Worm (Caenorhabditis elegans): ENCODE data around the gene peli-1.

DNA sequence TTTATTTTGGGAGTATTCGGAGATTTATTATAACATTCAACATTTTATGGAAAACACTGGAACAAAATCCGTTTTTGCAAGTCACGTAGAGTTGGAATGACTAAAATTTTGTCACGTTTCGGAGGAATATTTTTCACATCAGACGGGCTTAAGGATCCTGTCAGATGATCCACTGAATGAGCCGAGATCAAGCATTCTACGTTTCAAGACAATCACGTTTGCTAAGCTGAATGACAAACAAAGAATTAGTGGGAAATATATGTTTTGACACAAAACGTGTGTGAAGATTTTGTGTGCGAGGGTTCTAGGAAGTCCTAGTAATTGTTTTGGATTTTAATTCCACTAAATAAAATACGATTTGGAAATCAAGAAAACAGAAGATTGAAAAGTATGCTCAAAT, 33.8 kb downstream of the peli-1 start:
- no peak for TF ChIP-seq unc-62 (GFP tag; optimal IDR thresholded peaks at IDR 0.05)
- TF ChIP-seq blmp-1 (tag; optimal IDR thresholded peaks at IDR 0.05) = no peak
- TF ChIP-seq mab-5 (tag; optimal IDR thresholded peaks at IDR 0.05) = no peak
- no peak for TF ChIP-seq nhr-28 (tag; optimal IDR thresholded peaks at IDR 0.05)
- no peak for TF ChIP-seq unc-120 (tag; optimal IDR thresholded peaks at IDR 0.05; ENCODE audit: poor library complexity, severe bottlenecking)
- TF ChIP-seq lin-13 (tag; optimal IDR thresholded peaks at IDR 0.05) = no peak
- no peak for TF ChIP-seq lin-32 (GFP tag; optimal IDR thresholded peaks at IDR 0.05)
- no peak for TF ChIP-seq nhr-76 (tag; optimal IDR thresholded peaks at IDR 0.05)
- TF ChIP-seq elt-1 (tag; optimal IDR thresholded peaks at IDR 0.05; ENCODE audit: borderline replicate concordance, insufficient read depth) = no peak
- TF ChIP-seq ham-2 (GFP tag; optimal IDR thresholded peaks at IDR 0.05) = no peak
- no peak for TF ChIP-seq ztf-11 (tag; optimal IDR thresholded peaks at IDR 0.05)
- no peak for TF ChIP-seq snpc-4 (tag; optimal IDR thresholded peaks at IDR 0.05)
- TF ChIP-seq pha-4 (tag; optimal IDR thresholded peaks at IDR 0.05) = no peak
- no peak for TF ChIP-seq nhr-237 (tag; optimal IDR thresholded peaks at IDR 0.05)
